Fruit fly (Drosophila melanogaster): Measurements from ENCODE around the gene CG42821.
A peak's percentile ranks its signal among the peaks of the same experiment; 100 is the strongest.

CG42821 gene

dm6 chr3R:17385329-17386019 is 27.4 kb upstream of the CG42821 start (continued):
- peak; percentile 81 for TF ChIP-seq CG12659 (GFP tag; optimal IDR thresholded peaks at IDR 0.05)
- TF ChIP-seq Hr78 (GFP tag; optimal IDR thresholded peaks at IDR 0.05), result no peak
- no peak for TF ChIP-seq croc (GFP tag; conservative IDR thresholded peaks at IDR 0.05)
- no peak for TF ChIP-seq CTCF (GFP tag; optimal IDR thresholded peaks at IDR 0.05)
- no peak for TF ChIP-seq zen2 (GFP tag; IDR thresholded peaks at IDR 0.05; ENCODE audit: partially characterized antibody)
- peak; percentile 38 for TF ChIP-seq org-1 (GFP tag; optimal IDR thresholded peaks at IDR 0.05)
- no peak for TF ChIP-seq slp2 (GFP tag; optimal IDR thresholded peaks at IDR 0.05)
- peak; percentile 30 for TF ChIP-seq fd96Cb (tag; optimal IDR thresholded peaks at IDR 0.05)
- peak; percentile 39; the same call in 1 of the 3 replicates for TF ChIP-seq knrl (GFP tag; IDR thresholded peaks at IDR 0.05; ENCODE audit: partially characterized antibody)
- peak; percentile 43; the same call in 1 of the 3 replicates for TF ChIP-seq H15 (GFP tag; IDR thresholded peaks at IDR 0.05)
- no peak for TF ChIP-seq hbn (GFP tag; IDR thresholded peaks at IDR 0.05; ENCODE audit: partially characterized antibody)
- no peak for TF ChIP-seq NC2α (GFP tag; optimal IDR thresholded peaks at IDR 0.05)
- TF ChIP-seq inv (GFP tag; IDR thresholded peaks at IDR 0.05; ENCODE audit: partially characterized antibody), result no peak
- TF ChIP-seq Meics (GFP tag; optimal IDR thresholded peaks at IDR 0.05), result peak; percentile 68
- TF ChIP-seq otp (GFP tag; IDR thresholded peaks at IDR 0.05), result peak; percentile 52; the same call in 1 of the 3 replicates
- TF ChIP-seq lbe (GFP tag; optimal IDR thresholded peaks at IDR 0.05), result no peak
- TF ChIP-seq rib (GFP tag; IDR thresholded peaks at IDR 0.05), result 0 out of 2 replicates have a peak, but pooled peaks have one; percentile 49
- peak; percentile 42; the same call in 1 of the 2 replicates for TF ChIP-seq Adf1 (GFP tag; IDR thresholded peaks at IDR 0.05)
- 0 out of 3 replicates have a peak, but pooled peaks have one; percentile 11 for TF ChIP-seq jigr1 (GFP tag; IDR thresholded peaks at IDR 0.05)
- TF ChIP-seq peb (GFP tag; IDR thresholded peaks at IDR 0.05), result no peak
- peak; percentile 95 for TF ChIP-seq gsb-n (tag; optimal IDR thresholded peaks at IDR 0.05)
- peak; percentile 38 for TF ChIP-seq CG13775 (GFP tag; optimal IDR thresholded peaks at IDR 0.05)
- no peak for TF ChIP-seq vnd (GFP tag; IDR thresholded peaks at IDR 0.05; ENCODE audit: partially characterized antibody)
- peak; percentile 54 for TF ChIP-seq NFAT (GFP tag; IDR thresholded peaks at IDR 0.05)
- TF ChIP-seq gt (GFP tag; IDR thresholded peaks at IDR 0.05), result no peak
- TF ChIP-seq Eip74EF (GFP tag; optimal IDR thresholded peaks at IDR 0.05), result peak in 1 of 2 experiments; percentile 56
- TF ChIP-seq C15 (GFP tag; IDR thresholded peaks at IDR 0.05), result no peak
- TF ChIP-seq luna (GFP tag; optimal IDR thresholded peaks at IDR 0.05), result peak; percentile 66
- peak; percentile 60; the same call in 1 of the 3 replicates for TF ChIP-seq CG6791 (GFP tag; IDR thresholded peaks at IDR 0.05; ENCODE audit: partially characterized antibody)
- peak; percentile 98 for TF ChIP-seq E2f2 (GFP tag; IDR thresholded peaks at IDR 0.05)
- TF ChIP-seq CG6683 (GFP tag; optimal IDR thresholded peaks at IDR 0.05), result no peak
- no peak; the same call in 3 of the 4 replicates for TF ChIP-seq Gug (GFP tag; IDR thresholded peaks at IDR 0.05)
- TF ChIP-seq ATbp (GFP tag; optimal IDR thresholded peaks at IDR 0.05), result no peak
- TF ChIP-seq CG4328 (GFP tag; optimal IDR thresholded peaks at IDR 0.05), result no peak
- no peak for TF ChIP-seq HLH4C (GFP tag; IDR thresholded peaks at IDR 0.05; ENCODE audit: partially characterized antibody)
- peak; percentile 8 for TF ChIP-seq CG33557 (GFP tag; optimal IDR thresholded peaks at IDR 0.05)
- peak; percentile 19 for TF ChIP-seq CG12219 (GFP tag; optimal IDR thresholded peaks at IDR 0.05)
- peak; percentile 63 for TF ChIP-seq CG14441 (GFP tag; IDR thresholded peaks at IDR 0.05)
- no peak for TF ChIP-seq Atf3 (GFP tag; optimal IDR thresholded peaks at IDR 0.05)
- TF ChIP-seq chm (GFP tag; IDR thresholded peaks at IDR 0.05), result no peak; the same call in 1 of the 2 replicates
- TF ChIP-seq CG11696 (GFP tag; IDR thresholded peaks at IDR 0.05), result 0 out of 2 replicates have a peak, but pooled peaks have one; percentile 39
- peak; percentile 66 for TF ChIP-seq tx (GFP tag; optimal IDR thresholded peaks at IDR 0.05)
- peak; percentile 46; the same call in 1 of the 3 replicates for TF ChIP-seq CG11093 (GFP tag; IDR thresholded peaks at IDR 0.05)
- no peak for TF ChIP-seq CG30431 (GFP tag; optimal IDR thresholded peaks at IDR 0.05)
- no peak for TF ChIP-seq slou (GFP tag; optimal IDR thresholded peaks at IDR 0.05)
- no peak for TF ChIP-seq Spps (tag; optimal IDR thresholded peaks at IDR 0.05)
- no peak for TF ChIP-seq trh (GFP tag; optimal IDR thresholded peaks at IDR 0.05)
- peak; percentile 91 for TF ChIP-seq CG1603 (tag; optimal IDR thresholded peaks at IDR 0.05)
- TF ChIP-seq CG32532 (GFP tag; IDR thresholded peaks at IDR 0.05), result peak; percentile 63

Data from whole organism, embryonic.